Fruit fly (Drosophila melanogaster): ENCODE data around the gene CG10077.

The CG10077 gene

DNA sequence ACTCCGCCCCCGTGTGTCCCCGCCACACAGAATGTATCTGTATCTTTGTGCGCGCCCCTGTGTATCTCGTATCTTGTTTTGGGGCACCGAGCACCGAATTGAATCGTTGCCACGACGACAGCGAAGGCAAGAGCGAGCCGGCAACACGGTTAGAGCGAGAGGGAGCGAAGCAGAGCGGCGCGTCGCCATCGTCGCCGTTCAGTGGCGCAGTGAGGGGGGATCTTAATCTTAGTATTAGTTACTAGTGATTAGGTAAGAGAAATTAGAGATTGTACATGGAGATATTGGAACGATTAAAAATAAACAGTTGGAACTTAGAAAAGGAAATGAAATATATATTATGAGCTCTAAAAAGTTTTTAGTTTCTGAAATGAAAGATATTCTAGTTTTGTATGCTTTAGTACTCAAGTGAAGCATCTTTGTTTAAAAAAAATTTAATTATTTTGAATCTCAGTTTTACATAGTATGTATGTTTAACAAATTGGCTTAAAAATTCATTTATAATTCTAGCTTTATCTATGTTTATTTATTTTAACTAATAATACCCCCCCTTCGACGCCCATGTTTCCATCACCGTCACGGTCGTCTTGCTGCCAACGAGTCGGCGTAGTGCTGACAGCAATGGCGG lies 33.4 kb upstream of the CG10077 start (continued):
- TF ChIP-seq CG17829 (tag; optimal IDR thresholded peaks at IDR 0.05) (peak; percentile 96), CG4424 (GFP tag; optimal IDR thresholded peaks at IDR 0.05) (peak; percentile 97), Scr (GFP tag; IDR thresholded peaks at IDR 0.05; ENCODE audit: partially characterized antibody) (0 out of 2 replicates have a peak, but pooled peaks have one; percentile 8), tap (tag; optimal IDR thresholded peaks at IDR 0.05) (peak; percentile 90), CG13287 (GFP tag; IDR thresholded peaks at IDR 0.05; ENCODE audit: partially characterized antibody) (no peak; the same call in 1 of the 2 replicates), nau (GFP tag; optimal IDR thresholded peaks at IDR 0.05) (peak; percentile 94), CG8290 (GFP tag; optimal IDR thresholded peaks at IDR 0.05) (peak; percentile 72), CG8290 (tag; optimal IDR thresholded peaks at IDR 0.05) (peak in 1 of 2 experiments; percentile 72), CG11093 (GFP tag; IDR thresholded peaks at IDR 0.05) (peak; percentile 81), kah (GFP tag; optimal IDR thresholded peaks at IDR 0.05) (peak; percentile 76), ham (GFP tag; IDR thresholded peaks at IDR 0.05) (no peak), pho (GFP tag; optimal IDR thresholded peaks at IDR 0.05) (peak; percentile 45), CG43689 (GFP tag; IDR thresholded peaks at IDR 0.05) (no peak; the same call in 1 of the 2 replicates), CG9817 (tag; optimal IDR thresholded peaks at IDR 0.05) (peak; percentile 81), CG16815 (GFP tag; optimal IDR thresholded peaks at IDR 0.05) (peak; percentile 92), crp (GFP tag; optimal IDR thresholded peaks at IDR 0.05) (peak in 1 of 2 experiments; percentile 45), pzg (GFP tag; optimal IDR thresholded peaks at IDR 0.05) (no peak), CG13424 (tag; optimal IDR thresholded peaks at IDR 0.05) (peak; percentile 94), Camta (GFP tag; optimal IDR thresholded peaks at IDR 0.05) (peak; percentile 79), CG6175 (GFP tag; IDR thresholded peaks at IDR 0.05) (peak; percentile 98), CG34422 (GFP tag; IDR thresholded peaks at IDR 0.05) (peak; percentile 84), CG7357 (GFP tag; IDR thresholded peaks at IDR 0.05) (peak; percentile 81), MESR4 (GFP tag; optimal IDR thresholded peaks at IDR 0.05) (no peak), Opbp (GFP tag; IDR thresholded peaks at IDR 0.05; ENCODE audit: partially characterized antibody) (no peak), CG5245 (GFP tag; optimal IDR thresholded peaks at IDR 0.05) (peak; percentile 53), NC2α (GFP tag; optimal IDR thresholded peaks at IDR 0.05) (no peak), Hand (GFP tag; optimal IDR thresholded peaks at IDR 0.05) (peak; percentile 78), Doc2 (GFP tag; IDR thresholded peaks at IDR 0.05) (0 out of 2 replicates have a peak, but pooled peaks have one; percentile 40), Sox102F (GFP tag; optimal IDR thresholded peaks at IDR 0.05) (peak; percentile 90), Hr39 (optimal IDR thresholded peaks at IDR 0.05) (no peak), D (optimal IDR thresholded peaks at IDR 0.05) (no peak), D (GFP tag; optimal IDR thresholded peaks at IDR 0.05) (peak; percentile 96), CG6254 (GFP tag; optimal IDR thresholded peaks at IDR 0.05) (peak; percentile 91), toy (GFP tag; IDR thresholded peaks at IDR 0.05) (0 out of 2 replicates have a peak, but pooled peaks have one; percentile 36), lov (optimal IDR thresholded peaks at IDR 0.05) (no peak), lov (GFP tag; IDR thresholded peaks at IDR 0.05) (peak; percentile 27; the same call in 1 of the 3 replicates), dpn (GFP tag; optimal IDR thresholded peaks at IDR 0.05) (peak; percentile 77), TFAM (GFP tag; optimal IDR thresholded peaks at IDR 0.05) (peak; percentile 57), Dip2 (GFP tag; IDR thresholded peaks at IDR 0.05) (no peak), Mad (GFP tag; optimal IDR thresholded peaks at IDR 0.05) (no peak), klu (GFP tag; IDR thresholded peaks at IDR 0.05) (peak; percentile 90), Lhr (GFP tag; optimal IDR thresholded peaks at IDR 0.05) (peak; percentile 58), CG4820 (GFP tag; optimal IDR thresholded peaks at IDR 0.05) (peak; percentile 95), repo (GFP tag; optimal IDR thresholded peaks at IDR 0.05) (peak; percentile 1), tna (GFP tag; IDR thresholded peaks at IDR 0.05; ENCODE audit: partially characterized antibody) (no peak), Drgx (GFP tag; IDR thresholded peaks at IDR 0.05) (peak; percentile 70), unc-4 (GFP tag; IDR thresholded peaks at IDR 0.05; ENCODE audit: partially characterized antibody) (no peak), hbn (GFP tag; IDR thresholded peaks at IDR 0.05; ENCODE audit: partially characterized antibody) (no peak), CG13894 (tag; optimal IDR thresholded peaks at IDR 0.05) (peak; percentile 77), CG6272 (GFP tag; IDR thresholded peaks at IDR 0.05) (peak; percentile 77)

Measured in whole organism, embryonic.